Fruit fly (Drosophila melanogaster): ENCODE results near the gene CG4995.

The CG4995 gene

dm6 chr2L:10292066-10292560 is 30.2 kb upstream of the CG4995 start, which contains the start of gene Ufd4 (continued):
- TF ChIP-seq Neu2 (GFP tag; optimal IDR thresholded peaks at IDR 0.05; ENCODE audit: borderline replicate concordance): no peak
- TF ChIP-seq Xbp1 (GFP tag; optimal IDR thresholded peaks at IDR 0.05): peak; percentile 76
- peak; percentile 66 for TF ChIP-seq NC2β (GFP tag; optimal IDR thresholded peaks at IDR 0.05)
- no peak for TF ChIP-seq NfI (GFP tag; optimal IDR thresholded peaks at IDR 0.05)
- TF ChIP-seq Rfx (GFP tag; IDR thresholded peaks at IDR 0.05): no peak; the same call in 1 of the 2 replicates
- peak; percentile 11 for TF ChIP-seq CG31388 (GFP tag; optimal IDR thresholded peaks at IDR 0.05)
- peak; percentile 56 for TF ChIP-seq fd96Cb (tag; optimal IDR thresholded peaks at IDR 0.05)
- peak; percentile 75 for TF ChIP-seq stwl (tag; optimal IDR thresholded peaks at IDR 0.05)
- TF ChIP-seq H15 (GFP tag; IDR thresholded peaks at IDR 0.05): no peak
- TF ChIP-seq pan (optimal IDR thresholded peaks at IDR 0.05): no peak
- no peak for TF ChIP-seq pan (GFP tag; optimal IDR thresholded peaks at IDR 0.05 in 1 of 2, IDR thresholded peaks at IDR 0.05 in 1 of 2)
- no peak for TF ChIP-seq Oli (tag; optimal IDR thresholded peaks at IDR 0.05)
- no peak for TF ChIP-seq CG7963 (GFP tag; IDR thresholded peaks at IDR 0.05; ENCODE audit: partially characterized antibody)
- TF ChIP-seq Lpt (GFP tag; optimal IDR thresholded peaks at IDR 0.05): no peak
- TF ChIP-seq Atf3 (GFP tag; optimal IDR thresholded peaks at IDR 0.05): no peak
- TF ChIP-seq tap (tag; optimal IDR thresholded peaks at IDR 0.05): no peak
- no peak for TF ChIP-seq ac (GFP tag; optimal IDR thresholded peaks at IDR 0.05)
- TF ChIP-seq CG8359 (GFP tag; optimal IDR thresholded peaks at IDR 0.05; ENCODE audit: borderline replicate concordance): no peak
- TF ChIP-seq ttk (GFP tag; IDR thresholded peaks at IDR 0.05): no peak; the same call in 1 of the 2 replicates
- peak; percentile 55 for TF ChIP-seq BEAF-32 (GFP tag; optimal IDR thresholded peaks at IDR 0.05)
- peak; percentile 73 for TF ChIP-seq phol (tag; optimal IDR thresholded peaks at IDR 0.05)
- TF ChIP-seq Trl (optimal IDR thresholded peaks at IDR 0.05): no peak
- TF ChIP-seq Trl (GFP tag; optimal IDR thresholded peaks at IDR 0.05): peak; percentile 69
- peak in 1 of 3 experiments; percentile 69 for TF ChIP-seq Stat92E (GFP tag; optimal IDR thresholded peaks at IDR 0.05)
- no peak for TF ChIP-seq NFAT (GFP tag; IDR thresholded peaks at IDR 0.05)
- TF ChIP-seq Kr (GFP tag; optimal IDR thresholded peaks at IDR 0.05): no peak
- 0 out of 3 replicates have a peak, but pooled peaks have one; percentile 7 for TF ChIP-seq CG2199 (GFP tag; IDR thresholded peaks at IDR 0.05)
- peak in 1 of 2 experiments; percentile 56 for TF ChIP-seq Hr51 (GFP tag; optimal IDR thresholded peaks at IDR 0.05)
- no peak for TF ChIP-seq Gsc (GFP tag; IDR thresholded peaks at IDR 0.05)
- no peak for TF ChIP-seq Dek (tag; optimal IDR thresholded peaks at IDR 0.05)
- TF ChIP-seq CG1792 (GFP tag; optimal IDR thresholded peaks at IDR 0.05): peak; percentile 20
- peak; percentile 66 for TF ChIP-seq CG14710 (tag; optimal IDR thresholded peaks at IDR 0.05)
- TF ChIP-seq CG10366 (GFP tag; IDR thresholded peaks at IDR 0.05): no peak
- TF ChIP-seq unpg (GFP tag; optimal IDR thresholded peaks at IDR 0.05): no peak
- TF ChIP-seq CG18476 (GFP tag; optimal IDR thresholded peaks at IDR 0.05): peak; percentile 69
- no peak for TF ChIP-seq abd-A (tag; optimal IDR thresholded peaks at IDR 0.05)
- peak; percentile 29 for TF ChIP-seq Six4 (GFP tag; optimal IDR thresholded peaks at IDR 0.05)
- TF ChIP-seq BtbVII (GFP tag; optimal IDR thresholded peaks at IDR 0.05): no peak
- no peak for TF ChIP-seq scrt (GFP tag; optimal IDR thresholded peaks at IDR 0.05)
- peak; percentile 78 for TF ChIP-seq Atf6 (GFP tag; IDR thresholded peaks at IDR 0.05)
- TF ChIP-seq gsb (GFP tag; IDR thresholded peaks at IDR 0.05): no peak
- no peak for TF ChIP-seq CG13894 (tag; optimal IDR thresholded peaks at IDR 0.05)
- peak; percentile 43 for TF ChIP-seq Spps (tag; optimal IDR thresholded peaks at IDR 0.05)
- peak; percentile 74 for TF ChIP-seq CG4424 (GFP tag; optimal IDR thresholded peaks at IDR 0.05)
- TF ChIP-seq CG2120 (GFP tag; optimal IDR thresholded peaks at IDR 0.05): peak; percentile 79
- peak; percentile 81 for TF ChIP-seq Hand (GFP tag; optimal IDR thresholded peaks at IDR 0.05)
- TF ChIP-seq Sox102F (GFP tag; optimal IDR thresholded peaks at IDR 0.05): no peak
- TF ChIP-seq Ets97D (GFP tag; optimal IDR thresholded peaks at IDR 0.05): peak; percentile 50
- peak; percentile 37 for TF ChIP-seq CG5245 (GFP tag; optimal IDR thresholded peaks at IDR 0.05)
- no peak for TF ChIP-seq ro (GFP tag; IDR thresholded peaks at IDR 0.05)
- no peak for TF ChIP-seq aop (GFP tag; IDR thresholded peaks at IDR 0.05)
